Worm (Caenorhabditis elegans) whole organism, late embryonic: ENCODE measurements around the gene K08E7.8.

Source experiments
- C08G9.2 ChIP-seq: sonication (generic microtip); optimal IDR thresholded peaks from 2 replicates; lab custom pipeline; 2016; ENCODE audit warnings: mild to moderate bottlenecking, missing genetic modification characterization, moderate library complexity, missing compliant biosample characterization
- C38D4.7 ChIP-seq: fragments of 200-800 bp; sonication (Bioruptor generic); optimal IDR thresholded peaks from 2 replicates; lab custom pipeline; 2018; ENCODE audit warnings: mild to moderate bottlenecking, missing genetic modification characterization, moderate library complexity, missing compliant biosample characterization
- F13H6.1 ChIP-seq: sonication (generic microtip); optimal IDR thresholded peaks from 2 replicates; lab custom pipeline; 2016; ENCODE audit warnings: missing genetic modification characterization, missing compliant biosample characterization
- K02D7.2 ChIP-seq: sonication (generic microtip); optimal IDR thresholded peaks from 2 replicates; lab custom pipeline; 2017; ENCODE audit warnings: mild to moderate bottlenecking, missing genetic modification characterization, missing compliant biosample characterization
- T23F11.4 ChIP-seq: fragments of 200-800 bp; sonication (Bioruptor generic); optimal IDR thresholded peaks from 2 replicates; lab custom pipeline; 2018; ENCODE audit warnings: mild to moderate bottlenecking, missing genetic modification characterization, missing compliant biosample characterization
- ahr-1 ChIP-seq: sonication (generic microtip); optimal IDR thresholded peaks from 2 replicates; lab custom pipeline; 2016; ENCODE audit warnings: missing genetic modification characterization, missing compliant biosample characterization
- ama-1 ChIP-seq: fragments of 150-350 bp; optimal IDR thresholded peaks from 2 replicates; lab custom pipeline; 2014
- ceh-18 ChIP-seq: sonication (generic microtip); optimal IDR thresholded peaks from 2 replicates; lab custom pipeline; 2016; ENCODE audit warnings: missing genetic modification characterization, missing compliant biosample characterization
- ceh-19 ChIP-seq: fragments of 200-800 bp; sonication (Bioruptor generic); optimal IDR thresholded peaks from 2 replicates; lab custom pipeline; 2018; ENCODE audit warnings: mild to moderate bottlenecking, missing genetic modification characterization, missing compliant biosample characterization
- ceh-2 ChIP-seq: sonication (generic microtip); optimal IDR thresholded peaks from 2 replicates; lab custom pipeline; 2016; ENCODE audit warnings: missing genotype, missing genetic modification characterization, missing compliant biosample characterization
- ceh-22 ChIP-seq: sonication (generic microtip); optimal IDR thresholded peaks from 2 replicates; lab custom pipeline; 2017; ENCODE audit warnings: missing biosample characterization, missing genetic modification characterization
- ceh-24 ChIP-seq: sonication (generic microtip); optimal IDR thresholded peaks from 2 replicates; lab custom pipeline; 2016; ENCODE audit warnings: mild to moderate bottlenecking, missing genetic modification characterization, missing compliant biosample characterization
- ceh-34 ChIP-seq: sonication (generic microtip); optimal IDR thresholded peaks from 2 replicates; lab custom pipeline; 2016; ENCODE audit warnings: mild to moderate bottlenecking, missing genetic modification characterization, missing compliant biosample characterization
- ceh-45 ChIP-seq: fragments of 200-800 bp; sonication (Bioruptor generic); IDR thresholded peaks from 2 replicates; pipeline ENCODE4 v1.3.6; 2022; ENCODE audit warnings: missing genetic modification reagents, missing genetic modification characterization, missing compliant biosample characterization
- ceh-48 ChIP-seq: sonication (generic microtip); optimal IDR thresholded peaks from 2 replicates; lab custom pipeline; 2016; ENCODE audit warnings: missing genetic modification characterization, inconsistent platforms, missing compliant biosample characterization
- che-1 ChIP-seq: sonication (generic microtip); optimal IDR thresholded peaks from 2 replicates; lab custom pipeline; 2016; ENCODE audit warnings: mild to moderate bottlenecking, missing genetic modification characterization, missing compliant biosample characterization
- elt-2 ChIP-seq: sonication (generic microtip); optimal IDR thresholded peaks from 2 replicates; lab custom pipeline; 2016; ENCODE audit warnings: missing genetic modification reagents, missing genetic modification characterization, missing compliant biosample characterization
- eyg-1 ChIP-seq: sonication (generic microtip); optimal IDR thresholded peaks from 2 replicates; lab custom pipeline; 2016; ENCODE audit warnings: missing genotype, missing genetic modification characterization, missing compliant biosample characterization
- fkh-10 ChIP-seq: fragments of 150-350 bp; optimal IDR thresholded peaks from 2 replicates; lab custom pipeline; 2014; ENCODE audit warnings: missing biosample characterization, missing genetic modification reagents, missing genetic modification characterization
- fkh-6 ChIP-seq: sonication (generic microtip); optimal IDR thresholded peaks from 2 replicates; lab custom pipeline; 2016; ENCODE audit warnings: missing genetic modification characterization, missing compliant biosample characterization
- hlh-13 ChIP-seq: fragments of 200-800 bp; sonication (Bioruptor generic); optimal IDR thresholded peaks from 2 replicates; lab custom pipeline; 2018; ENCODE audit warnings: mild to moderate bottlenecking, missing genetic modification characterization, missing compliant biosample characterization
- hlh-15 ChIP-seq: sonication (generic microtip); optimal IDR thresholded peaks from 2 replicates; lab custom pipeline; 2016; ENCODE audit warnings: missing genetic modification characterization, missing compliant biosample characterization
- hlh-30 ChIP-seq: sonication (generic microtip); optimal IDR thresholded peaks from 2 replicates; lab custom pipeline; 2017; ENCODE audit warnings: antibody characterized with exemption, missing genetic modification characterization, missing compliant biosample characterization; ENCODE audit not compliant: insufficient read depth
- hlh-6 ChIP-seq: sonication (generic microtip); optimal IDR thresholded peaks from 2 replicates; lab custom pipeline; 2016; ENCODE audit warnings: missing genotype, missing genetic modification characterization, missing compliant biosample characterization
- hlh-8 ChIP-seq: sonication (generic microtip); optimal IDR thresholded peaks from 2 replicates; lab custom pipeline; 2016; ENCODE audit warnings: missing genotype, missing genetic modification characterization, missing compliant biosample characterization
- lim-6 ChIP-seq: sonication (generic microtip); optimal IDR thresholded peaks from 2 replicates; lab custom pipeline; 2016; ENCODE audit warnings: missing genetic modification characterization, missing compliant biosample characterization
- lin-11 ChIP-seq: fragments of 200-800 bp; sonication (Bioruptor generic); optimal IDR thresholded peaks from 2 replicates; lab custom pipeline; 2018; ENCODE audit warnings: mild to moderate bottlenecking, missing genetic modification characterization, missing compliant biosample characterization
- madf-2 ChIP-seq: sonication (generic microtip); optimal IDR thresholded peaks from 2 replicates; lab custom pipeline; 2017; ENCODE audit warnings: missing genetic modification characterization, missing compliant biosample characterization
- mec-3 ChIP-seq: sonication (generic microtip); optimal IDR thresholded peaks from 2 replicates; lab custom pipeline; 2016; ENCODE audit warnings: borderline replicate concordance, missing genetic modification characterization, missing compliant biosample characterization
- npax-4 ChIP-seq: sonication (generic microtip); optimal IDR thresholded peaks from 2 replicates; lab custom pipeline; 2016; ENCODE audit warnings: missing genetic modification characterization, missing compliant biosample characterization
- odd-2 ChIP-seq: sonication (generic microtip); optimal IDR thresholded peaks from 2 replicates; lab custom pipeline; 2017; ENCODE audit warnings: antibody characterized with exemption, mild to moderate bottlenecking, missing genetic modification characterization, missing compliant biosample characterization
- pag-3 ChIP-seq: sonication (generic microtip); optimal IDR thresholded peaks from 2 replicates; lab custom pipeline; 2016; ENCODE audit warnings: missing compliant biosample characterization, missing genetic modification characterization, borderline replicate concordance
- pat-9 ChIP-seq: fragments of 200-800 bp; sonication (Bioruptor generic); optimal IDR thresholded peaks from 2 replicates; lab custom pipeline; 2018; ENCODE audit warnings: mild to moderate bottlenecking, missing genetic modification characterization, moderate library complexity, missing compliant biosample characterization
- pax-1 ChIP-seq: fragments of 150-350 bp; optimal IDR thresholded peaks from 2 replicates; lab custom pipeline; 2014; ENCODE audit warnings: missing biosample characterization, missing genetic modification characterization
- pha-2 ChIP-seq: sonication (generic microtip); optimal IDR thresholded peaks from 2 replicates; lab custom pipeline; 2017; ENCODE audit warnings: mild to moderate bottlenecking, missing genetic modification characterization, missing compliant biosample characterization
- pha-4 ChIP-seq: fragments of 150-350 bp; optimal IDR thresholded peaks from 2 replicates; lab custom pipeline; 2018; ENCODE audit warnings: missing biosample characterization, missing genetic modification reagents, missing genetic modification characterization
- pqm-1 ChIP-seq: sonication (generic microtip); optimal IDR thresholded peaks from 2 replicates; lab custom pipeline; 2016; ENCODE audit warnings: missing genetic modification characterization, missing compliant biosample characterization
- pros-1 ChIP-seq: fragments of 150-350 bp; optimal IDR thresholded peaks from 2 replicates; lab custom pipeline; 2014; ENCODE audit warnings: missing biosample characterization, missing genetic modification reagents, missing genetic modification characterization
- ref-2 ChIP-seq: sonication (generic microtip); optimal IDR thresholded peaks from 2 replicates; lab custom pipeline; 2016; ENCODE audit warnings: missing genetic modification characterization, missing compliant biosample characterization
- rnt-1 ChIP-seq: sonication (generic microtip); optimal IDR thresholded peaks from 2 replicates; lab custom pipeline; 2016; ENCODE audit warnings: missing genetic modification characterization, missing compliant biosample characterization
- sdc-2 ChIP-seq: sonication (generic microtip); optimal IDR thresholded peaks from 2 replicates; lab custom pipeline; 2016; ENCODE audit warnings: missing genotype, missing genetic modification characterization, missing compliant biosample characterization
- sox-2 ChIP-seq: fragments of 200-800 bp; sonication (Bioruptor generic); IDR thresholded peaks from 2 replicates; pipeline ENCODE4 v1.3.6; 2022; ENCODE audit warnings: missing genetic modification reagents, missing genetic modification characterization, missing compliant biosample characterization
- syd-9 ChIP-seq: sonication (generic microtip); optimal IDR thresholded peaks from 2 replicates; lab custom pipeline; 2016; ENCODE audit warnings: mild to moderate bottlenecking, missing genetic modification characterization, moderate library complexity, missing compliant biosample characterization
- tbx-7 ChIP-seq: sonication (generic microtip); optimal IDR thresholded peaks from 2 replicates; lab custom pipeline; 2016; ENCODE audit warnings: missing genotype, missing genetic modification characterization, missing compliant biosample characterization
- ttx-3 ChIP-seq: sonication (generic microtip); optimal IDR thresholded peaks from 2 replicates; lab custom pipeline; 2016; ENCODE audit warnings: missing genetic modification reagents, missing genetic modification characterization, missing compliant biosample characterization
- unc-55 ChIP-seq: sonication (generic microtip); optimal IDR thresholded peaks from 2 replicates; lab custom pipeline; 2017; ENCODE audit warnings: missing biosample characterization, missing genetic modification reagents, missing genetic modification characterization
- ztf-16 ChIP-seq: sonication (generic microtip); optimal IDR thresholded peaks from 2 replicates; lab custom pipeline; 2017; ENCODE audit warnings: missing genetic modification characterization, missing compliant biosample characterization

The K08E7.8 gene

ce11 chrIV:12594574-12594973, 8.7 kb upstream of the K08E7.8 start (continued):
- TF ChIP-seq ceh-22 (tag; lab: Kevin White, UChicago) (no peak), hlh-8 (tag; lab: Kevin White, UChicago) (peak; percentile 41), T23F11.4 (peak; percentile 74), ttx-3 (no peak), fkh-10 (no peak), ahr-1 (no peak), K02D7.2 (tag; lab: Kevin White, UChicago) (peak; percentile 66), mec-3 (tag; lab: Kevin White, UChicago) (peak; percentile 50), pha-4 (no peak), F13H6.1 (peak; percentile 83), ceh-18 (tag; lab: Kevin White, UChicago) (peak; percentile 87), C38D4.7 (peak; percentile 47), pat-9 (tag; lab: Kevin White, UChicago) (peak; percentile 74), che-1 (peak; percentile 66), ceh-48 (peak; percentile 34), hlh-6 (tag; lab: Kevin White, UChicago) (peak; percentile 64), eyg-1 (tag; lab: Kevin White, UChicago) (no peak), sox-2 (GFP tag; lab: Robert Waterston, UW) (no peak), ceh-45 (peak; percentile 92), pag-3 (tag; lab: Kevin White, UChicago) (peak; percentile 49), pros-1 (tag; lab: Kevin White, UChicago) (no peak), pqm-1 (peak; percentile 90), ama-1 (lab: Kevin White, UChicago) (no peak), unc-55 (GFP tag; lab: Kevin White, UChicago) (no peak), ceh-24 (tag; lab: Kevin White, UChicago) (peak; percentile 49), lin-11 (tag; lab: Kevin White, UChicago) (peak; percentile 59), ref-2 (tag; lab: Kevin White, UChicago) (peak; percentile 47), C08G9.2 (tag; lab: Kevin White, UChicago) (peak; percentile 70), ceh-19 (GFP tag; lab: Kevin White, UChicago) (peak; percentile 77), odd-2 (tag; lab: Kevin White, UChicago) (no peak), syd-9 (peak; percentile 68), elt-2 (tag; lab: Kevin White, UChicago) (no peak), hlh-30 (peak; percentile 83), tbx-7 (peak; percentile 17), pax-1 (no peak), hlh-15 (tag; lab: Kevin White, UChicago) (peak; percentile 25), rnt-1 (tag; lab: Kevin White, UChicago) (peak; percentile 92), ztf-16 (tag; lab: Kevin White, UChicago) (peak; percentile 25), sdc-2 (tag; lab: Kevin White, UChicago) (peak; percentile 57), lim-6 (tag; lab: Kevin White, UChicago) (no peak), ceh-34 (tag; lab: Kevin White, UChicago) (peak; percentile 40), pha-2 (tag; lab: Kevin White, UChicago) (peak; percentile 47), npax-4 (tag; lab: Kevin White, UChicago) (peak; percentile 54), hlh-13 (GFP tag; lab: Kevin White, UChicago) (peak; percentile 66)
- TF ChIP-seq, all 69 proteins: peak for 52

ce11 chrIV:12590373-12590772, 4.5 kb upstream of the K08E7.8 start, which contains the start of gene cul-6:
cul-6 (minus strand) TSS chrIV:12590451.
- TF ChIP-seq ceh-2 (tag; lab: Kevin White, UChicago), result no peak
- no peak for TF ChIP-seq K02D7.2 (tag; lab: Kevin White, UChicago)
- TF ChIP-seq fkh-10, result no peak
- TF ChIP-seq unc-55 (GFP tag; lab: Kevin White, UChicago), result no peak
- no peak for TF ChIP-seq tbx-7
- TF ChIP-seq ahr-1, result no peak
- no peak for TF ChIP-seq fkh-6 (tag; lab: Kevin White, UChicago)
- no peak for TF ChIP-seq madf-2 (tag; lab: Kevin White, UChicago)
- no peak for TF ChIP-seq pqm-1
- TF ChIP-seq ceh-45, result no peak
- no peak for TF ChIP-seq sdc-2 (tag; lab: Kevin White, UChicago)
